Worm (Caenorhabditis elegans) whole organism, L4 larva: ENCODE data around the gene shc-2.
A peak's percentile ranks its signal among the peaks of the same experiment; 100 is the strongest.

Experiments used
- D1046.2 ChIP-seq: fragments of 200-800 bp; sonication (Bioruptor generic); IDR thresholded peaks from 2 replicates; pipeline ENCODE4 v1.3.6; 2022; ENCODE audit warnings: missing genetic modification characterization, missing compliant biosample characterization
- F10B5.3 ChIP-seq: sonication (generic microtip); optimal IDR thresholded peaks from 2 replicates; lab custom pipeline; 2016; ENCODE audit warnings: mild to moderate bottlenecking, missing genetic modification characterization, missing compliant biosample characterization
- F26F4.8 ChIP-seq: fragments of 200-800 bp; sonication (Bioruptor generic); conservative IDR thresholded peaks from 2 replicates; pipeline ENCODE4 v1.3.6; 2022; ENCODE audit warnings: missing genetic modification characterization, missing compliant biosample characterization
- F49E8.2 ChIP-seq: sonication (generic microtip); optimal IDR thresholded peaks from 2 replicates; lab custom pipeline; 2016; ENCODE audit warnings: missing compliant biosample characterization, mild to moderate bottlenecking, missing genetic modification characterization, borderline replicate concordance
- T26A8.4 ChIP-seq: fragments of 200-800 bp; sonication (Bioruptor generic); IDR thresholded peaks from 2 replicates; pipeline ENCODE4 v1.3.6; 2022; ENCODE audit warnings: missing genetic modification characterization, missing compliant biosample characterization
- Y48G9A.11 ChIP-seq: fragments of 200-800 bp; sonication (Bioruptor generic); IDR thresholded peaks from 2 replicates; pipeline ENCODE4 v1.3.6; 2022; ENCODE audit warnings: missing genetic modification reagents, missing genetic modification characterization, missing compliant biosample characterization
- Y75B8A.6 ChIP-seq: fragments of 200-800 bp; sonication (Bioruptor generic); IDR thresholded peaks from 2 replicates; pipeline ENCODE4 v1.3.6; 2022; ENCODE audit warnings: missing genetic modification reagents, missing genetic modification characterization, missing compliant biosample characterization
- ZK337.2 ChIP-seq: fragments of 200-800 bp; sonication (Bioruptor generic); IDR thresholded peaks from 2 replicates; pipeline ENCODE4 v1.3.6; 2022; ENCODE audit warnings: missing genetic modification reagents, missing genetic modification characterization, missing compliant biosample characterization
- aha-1 ChIP-seq: fragments of 150-350 bp; peaks from one replicate; lab custom pipeline; 2014; ENCODE audit warnings: missing biosample characterization, missing genetic modification characterization
- ceh-20 ChIP-seq: fragments of 200-800 bp; sonication (Bioruptor generic); IDR thresholded peaks from 2 replicates; pipeline ENCODE4 v1.3.6; 2022; ENCODE audit warnings: missing genetic modification reagents, missing genetic modification characterization, missing compliant biosample characterization
- ceh-32 ChIP-seq: sonication (generic microtip); optimal IDR thresholded peaks from 2 replicates; lab custom pipeline; 2016; ENCODE audit warnings: mild to moderate bottlenecking, missing genetic modification characterization, missing compliant biosample characterization; ENCODE audit not compliant: poor library complexity
- ceh-44 ChIP-seq: fragments of 200-800 bp; sonication (Bioruptor generic); IDR thresholded peaks from 2 replicates; pipeline ENCODE4 v1.3.6; 2022; ENCODE audit warnings: missing genetic modification reagents, missing genetic modification characterization, missing compliant biosample characterization
- cey-2 ChIP-seq: sonication (generic microtip); optimal IDR thresholded peaks from 3 replicates; lab custom pipeline; 2017; ENCODE audit warnings: missing genetic modification characterization, mild to moderate bottlenecking, missing compliant biosample characterization, antibody characterized with exemption, borderline replicate concordance; ENCODE audit not compliant: insufficient read depth
- daf-12 ChIP-seq: fragments of 150-350 bp; optimal IDR thresholded peaks from 2 replicates; lab custom pipeline; 2014; ENCODE audit warnings: missing biosample characterization, missing genetic modification reagents, missing genetic modification characterization
- duxl-1 ChIP-seq: sonication (generic microtip); optimal IDR thresholded peaks from 2 replicates; lab custom pipeline; 2016; ENCODE audit warnings: mild to moderate bottlenecking, missing genetic modification characterization, moderate library complexity, missing compliant biosample characterization; ENCODE audit not compliant: poor library complexity
- egl-27 ChIP-seq: sonication (generic microtip); optimal IDR thresholded peaks from 3 replicates; lab custom pipeline; 2017; ENCODE audit warnings: missing biosample characterization, missing genetic modification reagents, missing genetic modification characterization
- egl-43 ChIP-seq: fragments of 200-800 bp; sonication (Bioruptor generic); IDR thresholded peaks from 2 replicates; pipeline ENCODE4 v1.3.6; 2022; ENCODE audit warnings: missing genetic modification reagents, missing genetic modification characterization, missing compliant biosample characterization
- hif-1 ChIP-seq, 2 experiments: sonication (generic microtip); optimal IDR thresholded peaks; 2 replicates each; lab custom pipeline; 2016 to 2017; ENCODE audit warnings: missing compliant biosample characterization in 2 of 2, missing genetic modification characterization in 2 of 2, missing genetic modification reagents in 2 of 2, missing genotype in 2 of 2, mild to moderate bottlenecking in 1 of 2
- hlh-11 ChIP-seq: fragments of 200-800 bp; sonication (Bioruptor generic); optimal IDR thresholded peaks from 2 replicates; lab custom pipeline; 2018; ENCODE audit warnings: mild to moderate bottlenecking, missing genetic modification characterization, missing compliant biosample characterization
- hlh-30 ChIP-seq: sonication (generic microtip); optimal IDR thresholded peaks from 2 replicates; lab custom pipeline; 2017; ENCODE audit warnings: antibody characterized with exemption, mild to moderate bottlenecking, missing genetic modification characterization, missing compliant biosample characterization; ENCODE audit not compliant: insufficient read depth
- lin-13 ChIP-seq: fragments of 150-350 bp; optimal IDR thresholded peaks from 2 replicates; lab custom pipeline; 2014; ENCODE audit warnings: missing biosample characterization, missing genetic modification reagents, missing genetic modification characterization
- lin-29 ChIP-seq: fragments of 200-800 bp; sonication (Bioruptor generic); IDR thresholded peaks from 2 replicates; pipeline ENCODE4 v1.3.6; 2022; ENCODE audit warnings: missing genetic modification reagents, missing genetic modification characterization, missing compliant biosample characterization
- lin-38 ChIP-seq: fragments of 200-800 bp; sonication (Bioruptor generic); IDR thresholded peaks from 2 replicates; pipeline ENCODE4 v1.3.6; 2022; ENCODE audit warnings: missing genetic modification reagents, missing genetic modification characterization, missing compliant biosample characterization
- lin-39 ChIP-seq: fragments of 150-350 bp; optimal IDR thresholded peaks from 2 replicates; lab custom pipeline; 2014; ENCODE audit warnings: missing biosample characterization, missing genetic modification reagents, missing genetic modification characterization
- lir-3 ChIP-seq: sonication (generic microtip); optimal IDR thresholded peaks from 2 replicates; lab custom pipeline; 2016; ENCODE audit warnings: mild to moderate bottlenecking, missing genetic modification characterization, missing compliant biosample characterization
- lsy-2 ChIP-seq, 2 experiments: fragments of 150-350 bp in 1 of 2; sonication (generic microtip) in 1 of 2; optimal IDR thresholded peaks; 2 replicates each; lab custom pipeline; 2014 to 2017; ENCODE audit warnings: missing biosample characterization in 2 of 2, missing genetic modification characterization in 2 of 2
- madf-5 ChIP-seq, 2 experiments: fragments of 200-800 bp; sonication (Bioruptor generic); IDR thresholded peaks; 2 replicates each; pipeline ENCODE4 v1.3.6; 2022; ENCODE audit warnings: missing compliant biosample characterization in 2 of 2, missing genetic modification characterization in 2 of 2
- madf-9 ChIP-seq: fragments of 200-800 bp; sonication (Bioruptor generic); conservative IDR thresholded peaks from 2 replicates; pipeline ENCODE4 v1.3.6; 2022; ENCODE audit warnings: missing genetic modification reagents, missing genetic modification characterization, missing compliant biosample characterization
- mdl-1 ChIP-seq, 2 experiments: fragments of 150-350 bp in 1 of 2; sonication (generic microtip) in 1 of 2; optimal IDR thresholded peaks; 2 replicates each; lab custom pipeline; 2014 to 2017; ENCODE audit warnings: missing biosample characterization in 2 of 2, missing genetic modification characterization in 2 of 2
- mep-1 ChIP-seq: fragments of 150-350 bp; sonication (generic microtip); optimal IDR thresholded peaks from 3 replicates; lab custom pipeline; 2014; ENCODE audit warnings: missing biosample characterization, missing genetic modification characterization
- mxl-2 ChIP-seq: fragments of 200-800 bp; sonication (Bioruptor generic); conservative IDR thresholded peaks from 2 replicates; pipeline ENCODE4 v1.3.6; 2022; ENCODE audit warnings: missing genetic modification reagents, missing genetic modification characterization, missing compliant biosample characterization
- nhr-10 ChIP-seq: fragments of 150-350 bp; optimal IDR thresholded peaks from 2 replicates; lab custom pipeline; 2014; ENCODE audit warnings: missing biosample characterization, missing genetic modification characterization
- nhr-28 ChIP-seq: fragments of 150-350 bp; optimal IDR thresholded peaks from 2 replicates; lab custom pipeline; 2014; ENCODE audit warnings: missing biosample characterization, missing genetic modification characterization
- nhr-6 ChIP-seq: fragments of 150-350 bp; optimal IDR thresholded peaks from 2 replicates; lab custom pipeline; 2014; ENCODE audit warnings: missing biosample characterization, missing genetic modification characterization
- pha-4 ChIP-seq, 2 experiments: fragments of 150-350 bp in 1 of 2; fragments of 200-800 bp in 1 of 2; sonication (Bioruptor generic) in 1 of 2; IDR thresholded peaks in 1 of 2; optimal IDR thresholded peaks in 1 of 2; 2 replicates each; pipeline versions ENCODE4 v1.3.6 to Lab custom; 2014 to 2022; ENCODE audit warnings: missing genetic modification characterization in 2 of 2, missing genetic modification reagents in 2 of 2, missing biosample characterization in 1 of 2, missing compliant biosample characterization in 1 of 2
- php-3 ChIP-seq: fragments of 200-800 bp; sonication (Bioruptor generic); IDR thresholded peaks from 2 replicates; pipeline ENCODE4 v1.3.6; 2022; ENCODE audit warnings: missing genetic modification reagents, missing genetic modification characterization, missing compliant biosample characterization
- pqm-1 ChIP-seq: sonication (generic microtip); optimal IDR thresholded peaks from 2 replicates; lab custom pipeline; 2017; ENCODE audit warnings: missing biosample characterization, missing genetic modification characterization
- rbr-2 ChIP-seq: sonication (generic microtip); optimal IDR thresholded peaks from 2 replicates; lab custom pipeline; 2016; ENCODE audit warnings: missing genotype, missing genetic modification characterization, missing compliant biosample characterization
- sdz-12 ChIP-seq: fragments of 200-800 bp; sonication (Bioruptor generic); optimal IDR thresholded peaks from 2 replicates; lab custom pipeline; 2018; ENCODE audit warnings: mild to moderate bottlenecking, missing genetic modification characterization, missing compliant biosample characterization
- snpc-1.2 ChIP-seq: fragments of 200-800 bp; sonication (Bioruptor generic); IDR thresholded peaks from 2 replicates; pipeline ENCODE4 v1.3.6; 2022; ENCODE audit warnings: missing genetic modification reagents, missing genetic modification characterization, missing compliant biosample characterization
- snpc-4 ChIP-seq: fragments of 150-350 bp; optimal IDR thresholded peaks from 2 replicates; lab custom pipeline; 2014; ENCODE audit warnings: missing biosample characterization, missing genetic modification characterization
- spr-1 ChIP-seq: sonication (generic microtip); optimal IDR thresholded peaks from 2 replicates; lab custom pipeline; 2016; ENCODE audit warnings: mild to moderate bottlenecking, missing genetic modification characterization, missing compliant biosample characterization
- spr-3 ChIP-seq: fragments of 200-800 bp; sonication (Bioruptor generic); optimal IDR thresholded peaks from 2 replicates; lab custom pipeline; 2018; ENCODE audit warnings: mild to moderate bottlenecking, missing genetic modification characterization, missing compliant biosample characterization
- tag-97 ChIP-seq: fragments of 200-800 bp; sonication (Bioruptor generic); IDR thresholded peaks from 2 replicates; pipeline ENCODE4 v1.3.6; 2022; ENCODE audit warnings: missing genetic modification characterization, missing compliant biosample characterization
- unc-130 ChIP-seq: sonication (generic microtip); optimal IDR thresholded peaks from 2 replicates; lab custom pipeline; 2016; ENCODE audit warnings: missing genetic modification reagents, missing genetic modification characterization, missing compliant biosample characterization
- vab-7 ChIP-seq: fragments of 200-800 bp; sonication (Bioruptor generic); IDR thresholded peaks from 2 replicates; pipeline ENCODE4 v1.3.6; 2022; ENCODE audit warnings: missing genetic modification reagents, missing genetic modification characterization, missing compliant biosample characterization
- ztf-11 ChIP-seq: fragments of 150-350 bp; optimal IDR thresholded peaks from 2 replicates; lab custom pipeline; 2014; ENCODE audit warnings: missing biosample characterization, missing genetic modification characterization
- ztf-7 ChIP-seq: fragments of 150-350 bp; optimal IDR thresholded peaks from 2 replicates; lab custom pipeline; 2014; ENCODE audit warnings: missing biosample characterization, missing genetic modification characterization

The shc-2 gene

ce11 chrII:4941050-4941449 lies 27.9 kb upstream of the shc-2 start, which contains the start of gene cblc-1:
cblc-1 (minus strand) TSS chrII:4941150.
- no peak for TF ChIP-seq lin-39

DNA sequence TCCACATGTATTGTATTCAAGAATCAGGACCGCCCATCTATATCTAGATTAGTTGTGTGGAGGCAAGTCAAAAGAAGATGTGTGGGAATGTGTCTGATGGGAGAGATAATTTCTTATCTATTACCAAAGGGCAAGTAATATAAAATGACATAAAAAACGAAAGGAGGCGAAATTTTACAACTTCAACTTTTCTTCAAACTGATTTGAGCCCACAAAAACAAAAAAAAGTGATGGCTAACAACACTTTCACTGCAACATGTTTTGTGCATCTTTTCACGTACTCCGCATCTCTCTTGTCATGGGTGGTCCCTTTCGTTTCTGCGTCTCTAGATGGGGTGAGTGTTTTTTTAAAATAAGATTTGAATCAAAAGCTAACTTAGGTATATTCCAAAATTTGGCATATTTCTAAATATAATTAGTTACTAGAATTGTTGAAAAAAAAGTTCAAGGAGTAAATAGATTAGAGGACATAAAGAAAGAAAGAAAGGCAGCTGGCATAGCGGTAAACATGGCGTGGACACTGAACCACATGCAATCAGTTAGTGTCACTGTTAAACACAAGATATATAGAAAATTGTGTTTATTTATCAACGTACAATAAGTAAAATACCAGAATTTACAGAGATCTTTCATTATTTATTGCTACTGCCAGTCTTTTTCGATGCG lies 27.3 kb upstream of the shc-2 start, which contains the start of gene ZK546.19:
ZK546.19 (plus strand) TSS at position 186 of the 666 bp plus-strand sequence.
- TF ChIP-seq lin-13 (GFP tag; lab: Kevin White, UChicago) (no peak), spr-3 (GFP tag; lab: Kevin White, UChicago) (no peak), ZK337.2 (GFP tag; lab: Robert Waterston, UW) (no peak), F49E8.2 (no peak), hlh-30 (tag; lab: Kevin White, UChicago) (peak; percentile 1), madf-5 (GFP tag; IDR thresholded peaks at IDR 0.05; lab: Robert Waterston, UW) (no peak), lin-38 (no peak), daf-12 (tag; lab: Kevin White, UChicago) (no peak), egl-27 (tag; lab: Kevin White, UChicago) (no peak), Y75B8A.6 (GFP tag; lab: Robert Waterston, UW) (no peak), pha-4 (GFP tag; IDR thresholded peaks at IDR 0.05; lab: Robert Waterston, UW) (no peak), pha-4 (tag; optimal IDR thresholded peaks at IDR 0.05; lab: Kevin White, UChicago) (no peak), sdz-12 (GFP tag; lab: Kevin White, UChicago) (no peak), nhr-6 (tag; lab: Kevin White, UChicago) (no peak), php-3 (GFP tag; lab: Robert Waterston, UW) (peak; percentile 68), F10B5.3 (tag; lab: Kevin White, UChicago) (no peak), spr-1 (tag; lab: Kevin White, UChicago) (no peak), vab-7 (GFP tag; lab: Robert Waterston, UW) (no peak), mxl-2 (GFP tag; lab: Robert Waterston, UW) (no peak), ceh-32 (tag; lab: Kevin White, UChicago) (no peak), lin-29 (GFP tag; lab: Robert Waterston, UW) (no peak), F26F4.8 (GFP tag; lab: Robert Waterston, UW) (no peak), snpc-4 (tag; lab: Kevin White, UChicago) (no peak), rbr-2 (tag; lab: Kevin White, UChicago) (no peak), mep-1 (no peak), cey-2 (tag; lab: Kevin White, UChicago) (no peak), hif-1 (tag; optimal IDR thresholded peaks at IDR 0.05; lab: Kevin White, UChicago) (peak; percentile 41 to 99), D1046.2 (GFP tag; lab: Robert Waterston, UW) (no peak), mdl-1 (tag; optimal IDR thresholded peaks at IDR 0.05; lab: Kevin White, UChicago) (no peak), lir-3 (no peak), nhr-28 (tag; lab: Kevin White, UChicago) (peak; percentile 41), unc-130 (no peak), pqm-1 (tag; lab: Kevin White, UChicago) (peak; percentile 4), duxl-1 (tag; lab: Kevin White, UChicago) (no peak), nhr-10 (tag; lab: Kevin White, UChicago) (peak; percentile 5), ceh-44 (GFP tag; lab: Robert Waterston, UW) (no peak), hlh-11 (tag; lab: Kevin White, UChicago) (peak; percentile 5), madf-9 (no peak), lsy-2 (tag; optimal IDR thresholded peaks at IDR 0.05; lab: Kevin White, UChicago) (peak in 1 of 2 experiments; percentile 38), tag-97 (GFP tag; lab: Robert Waterston, UW) (no peak), T26A8.4 (no peak), Y48G9A.11 (no peak), ceh-20 (GFP tag; lab: Robert Waterston, UW) (0 out of 2 replicates have a peak, but pooled peaks have one; percentile 39), ztf-7 (no peak), aha-1 (tag; lab: Kevin White, UChicago) (peak; percentile 100), snpc-1.2 (GFP tag; lab: Robert Waterston, UW) (no peak), egl-43 (no peak), ztf-11 (no peak)
